Worm (Caenorhabditis elegans): ENCODE results near the gene dgtr-1.

- no peak for TF ChIP-seq klf-2 (GFP tag; conservative IDR thresholded peaks at IDR 0.05)
- TF ChIP-seq cog-1 (tag; optimal IDR thresholded peaks at IDR 0.05) = no peak
- no peak for TF ChIP-seq flt-1 (GFP tag; IDR thresholded peaks at IDR 0.05)
- TF ChIP-seq ztf-29 (GFP tag; IDR thresholded peaks at IDR 0.05) = no peak
These were observed 9.5 kb downstream of the dgtr-1 start for ce11 chrV:6506238-6506956.

Data from whole organism, midembryonic.